Worm (Caenorhabditis elegans): Measurements from ENCODE around the gene mnk-1.
A peak's percentile ranks its signal among the peaks of the same experiment; 100 is the strongest.

mnk-1 gene

DNA sequence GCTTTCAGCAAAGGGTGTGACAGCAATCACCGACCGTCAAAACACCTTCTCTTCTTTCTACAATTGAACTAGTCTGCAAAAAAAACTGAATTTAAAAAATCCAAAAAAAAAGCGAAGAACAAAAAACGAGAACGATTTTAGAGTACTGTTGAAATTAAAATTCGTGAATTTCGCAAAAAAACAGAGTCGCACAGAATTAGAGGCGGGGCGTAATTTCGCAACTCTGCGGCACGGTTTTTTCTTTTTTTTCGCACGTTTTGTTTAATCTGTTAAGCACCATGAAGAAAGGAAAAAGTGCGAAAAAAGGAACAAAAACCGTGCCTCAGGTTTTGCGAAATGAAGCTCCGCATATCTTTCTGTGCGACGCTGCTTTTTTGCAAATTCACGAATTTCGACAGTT is at the start of gene mnk-1:
TSS of gene mnk-1 (minus strand) at position 73 of the 400 bp plus-strand sequence.
- TF ChIP-seq elt-1 (tag; optimal IDR thresholded peaks at IDR 0.05) (no peak), ceh-82 (tag; optimal IDR thresholded peaks at IDR 0.05) (no peak), alr-1 (tag; optimal IDR thresholded peaks at IDR 0.05) (no peak), nhr-21 (tag; optimal IDR thresholded peaks at IDR 0.05) (no peak), lsy-2 (tag; optimal IDR thresholded peaks at IDR 0.05) (no peak), ceh-16 (tag; optimal IDR thresholded peaks at IDR 0.05) (no peak), elt-3 (tag; optimal IDR thresholded peaks at IDR 0.05) (no peak), ztf-11 (tag; optimal IDR thresholded peaks at IDR 0.05) (no peak), mab-5 (tag; optimal IDR thresholded peaks at IDR 0.05) (no peak), nhr-11 (tag; optimal IDR thresholded peaks at IDR 0.05) (no peak), blmp-1 (tag; optimal IDR thresholded peaks at IDR 0.05; ENCODE audit: insufficient read depth) (no peak), ztf-1 (GFP tag; conservative IDR thresholded peaks at IDR 0.05) (no peak), sma-3 (GFP tag; optimal IDR thresholded peaks at IDR 0.05) (no peak), nhr-237 (tag; optimal IDR thresholded peaks at IDR 0.05) (no peak), lin-11 (tag; optimal IDR thresholded peaks at IDR 0.05) (no peak), aly-2 (tag; optimal IDR thresholded peaks at IDR 0.05) (no peak), unc-55 (GFP tag; optimal IDR thresholded peaks at IDR 0.05) (no peak), sma-9 (GFP tag; optimal IDR thresholded peaks at IDR 0.05) (no peak), sma-9 (tag; optimal IDR thresholded peaks at IDR 0.05) (no peak), egl-27 (tag; optimal IDR thresholded peaks at IDR 0.05) (no peak), mdl-1 (tag; optimal IDR thresholded peaks at IDR 0.05) (no peak)

DNA sequence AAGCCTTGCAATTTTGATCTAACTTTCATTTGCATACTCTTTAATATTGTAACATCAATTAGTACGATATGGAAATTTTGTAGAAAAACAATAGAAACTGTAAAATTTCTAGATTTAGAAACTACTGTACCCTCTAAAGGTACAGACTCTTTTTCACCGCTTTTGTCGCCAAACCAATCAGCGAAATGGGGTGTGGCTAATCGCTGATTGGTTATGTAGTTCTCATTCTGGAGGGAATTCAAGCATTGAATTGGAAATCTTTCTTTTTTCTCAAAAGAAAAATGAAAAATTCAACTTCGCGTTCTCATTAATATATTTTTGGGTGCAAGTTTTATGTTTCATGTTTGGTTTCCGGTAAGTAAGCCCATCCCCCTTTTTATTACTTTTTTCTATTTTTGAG is 48.7 kb upstream of the mnk-1 start:
- TF ChIP-seq nhr-77 (tag; optimal IDR thresholded peaks at IDR 0.05) (no peak), ceh-16 (tag; optimal IDR thresholded peaks at IDR 0.05) (no peak), elt-3 (tag; optimal IDR thresholded peaks at IDR 0.05) (no peak), nhr-11 (tag; optimal IDR thresholded peaks at IDR 0.05) (no peak), C34F6.9 (tag; optimal IDR thresholded peaks at IDR 0.05) (no peak), fos-1 (tag; optimal IDR thresholded peaks at IDR 0.05) (no peak), sma-3 (GFP tag; optimal IDR thresholded peaks at IDR 0.05) (no peak), ztf-1 (GFP tag; conservative IDR thresholded peaks at IDR 0.05) (no peak), lin-39 (tag; optimal IDR thresholded peaks at IDR 0.05) (no peak), elt-1 (tag; optimal IDR thresholded peaks at IDR 0.05) (no peak), R02D3.7 (tag; optimal IDR thresholded peaks at IDR 0.05) (no peak), ZK546.5 (tag; optimal IDR thresholded peaks at IDR 0.05) (no peak), ztf-4 (tag; optimal IDR thresholded peaks at IDR 0.05) (no peak), skn-1 (tag; optimal IDR thresholded peaks at IDR 0.05) (no peak), zag-1 (tag; optimal IDR thresholded peaks at IDR 0.05) (no peak)

- TF ChIP-seq lin-13 (GFP tag; optimal IDR thresholded peaks at IDR 0.05) = no peak
Measured at ce11 chrII:10602184-10602583, 47.3 kb upstream of the mnk-1 start, which contains the start of gene srv-2. Gene srv-2, minus strand, starts transcription at chrII:10602284.

DNA sequence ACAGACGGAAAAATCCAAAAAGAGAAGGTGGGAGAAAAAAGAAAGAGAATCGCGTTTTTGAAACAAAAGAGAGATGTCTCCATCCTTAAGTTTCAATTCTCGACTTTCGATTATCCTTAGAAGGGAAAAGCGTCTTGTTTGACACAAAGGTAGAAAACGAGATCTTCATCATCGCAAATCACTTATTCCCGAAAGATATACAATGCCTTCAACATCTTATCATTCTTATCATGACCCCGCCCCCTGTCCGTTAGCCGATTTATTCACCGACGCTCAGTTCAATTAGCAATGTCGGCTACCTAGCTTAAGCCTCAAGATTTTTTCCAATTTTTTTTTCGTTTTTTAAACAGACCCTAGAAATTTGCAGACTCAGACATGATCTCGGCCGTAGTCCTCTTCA is 44.1 kb upstream of the mnk-1 start, which contains the start of gene C14A4.9:
TSS of gene C14A4.9 (plus strand) at position 368 of the 400 bp plus-strand sequence.
- peak; percentile 26 for TF ChIP-seq blmp-1 (tag; optimal IDR thresholded peaks at IDR 0.05; ENCODE audit: insufficient read depth)
- TF ChIP-seq gmeb-1 (tag; optimal IDR thresholded peaks at IDR 0.05) = no peak
- no peak for TF ChIP-seq nhr-129 (tag; optimal IDR thresholded peaks at IDR 0.05)

- no peak for TF ChIP-seq mdl-1 (tag; optimal IDR thresholded peaks at IDR 0.05)
- TF ChIP-seq mab-5 (tag; optimal IDR thresholded peaks at IDR 0.05) = no peak
- TF ChIP-seq unc-55 (GFP tag; optimal IDR thresholded peaks at IDR 0.05) = no peak
- no peak for TF ChIP-seq F13H6.1 (tag; optimal IDR thresholded peaks at IDR 0.05)
- TF ChIP-seq ztf-11 (tag; optimal IDR thresholded peaks at IDR 0.05) = no peak
- TF ChIP-seq nhr-237 (tag; optimal IDR thresholded peaks at IDR 0.05) = no peak
- TF ChIP-seq zag-1 (tag; optimal IDR thresholded peaks at IDR 0.05) = no peak
- TF ChIP-seq Y55F3AM.14 (GFP tag; optimal IDR thresholded peaks at IDR 0.05) = no peak
- no peak for TF ChIP-seq ztf-1 (GFP tag; conservative IDR thresholded peaks at IDR 0.05)
- TF ChIP-seq unc-62 (GFP tag; optimal IDR thresholded peaks at IDR 0.05) = no peak
- TF ChIP-seq C34F6.9 (tag; optimal IDR thresholded peaks at IDR 0.05) = no peak
- no peak for TF ChIP-seq nhr-6 (tag; optimal IDR thresholded peaks at IDR 0.05)
- TF ChIP-seq lin-39 (tag; optimal IDR thresholded peaks at IDR 0.05) = no peak
- no peak for TF ChIP-seq fos-1 (tag; optimal IDR thresholded peaks at IDR 0.05)
- TF ChIP-seq dmd-4 (tag; optimal IDR thresholded peaks at IDR 0.05) = no peak
- TF ChIP-seq gmeb-1 (tag; optimal IDR thresholded peaks at IDR 0.05) = no peak
- no peak for TF ChIP-seq nhr-12 (tag; optimal IDR thresholded peaks at IDR 0.05)
- TF ChIP-seq alr-1 (tag; optimal IDR thresholded peaks at IDR 0.05) = no peak
Measured at ce11 chrII:10598039-10598438, 43.2 kb upstream of the mnk-1 start, which contains the start of gene C14A4.8. Gene C14A4.8, minus strand, starts transcription at chrII:10598139.

All from whole organism, L2 larva.